Fruit fly (Drosophila melanogaster) whole organism, wandering third instar larva: ENCODE measurements around the gene Hasp.
A peak's percentile ranks its signal among the peaks of the same experiment; 100 is the strongest.

ENCODE experiments used
- Abd-B ChIP-seq: fragments of >200 bp; optimal IDR thresholded peaks from 2 replicates; lab custom pipeline; 2017; ENCODE audit warnings: missing biosample characterization, missing genetic modification characterization
- br ChIP-seq: fragments of 200-800 bp; sonication (Bioruptor generic); optimal IDR thresholded peaks from 2 replicates; lab custom pipeline; 2016; ENCODE audit warnings: missing biosample characterization, missing genetic modification characterization
- dsf ChIP-seq: sonication (Bioruptor generic); optimal IDR thresholded peaks from 2 replicates; lab custom pipeline; 2016; ENCODE audit warnings: missing biosample characterization, missing genetic modification characterization, borderline replicate concordance
- ey ChIP-seq: fragments of 200-800 bp; sonication (Bioruptor generic); optimal IDR thresholded peaks from 2 replicates; lab custom pipeline; 2016; ENCODE audit warnings: missing biosample characterization, missing genetic modification characterization
- psq ChIP-seq: fragments of 200-800 bp; sonication (Bioruptor generic); optimal IDR thresholded peaks from 3 replicates; lab custom pipeline; 2017; ENCODE audit warnings: missing biosample characterization, mild to moderate bottlenecking, missing genetic modification characterization, moderate library complexity
- rgr ChIP-seq: fragments of 200-800 bp; sonication (Bioruptor generic); optimal IDR thresholded peaks from 3 replicates; lab custom pipeline; 2016; ENCODE audit warnings: missing biosample characterization, mild to moderate bottlenecking, missing genetic modification characterization

DNA sequence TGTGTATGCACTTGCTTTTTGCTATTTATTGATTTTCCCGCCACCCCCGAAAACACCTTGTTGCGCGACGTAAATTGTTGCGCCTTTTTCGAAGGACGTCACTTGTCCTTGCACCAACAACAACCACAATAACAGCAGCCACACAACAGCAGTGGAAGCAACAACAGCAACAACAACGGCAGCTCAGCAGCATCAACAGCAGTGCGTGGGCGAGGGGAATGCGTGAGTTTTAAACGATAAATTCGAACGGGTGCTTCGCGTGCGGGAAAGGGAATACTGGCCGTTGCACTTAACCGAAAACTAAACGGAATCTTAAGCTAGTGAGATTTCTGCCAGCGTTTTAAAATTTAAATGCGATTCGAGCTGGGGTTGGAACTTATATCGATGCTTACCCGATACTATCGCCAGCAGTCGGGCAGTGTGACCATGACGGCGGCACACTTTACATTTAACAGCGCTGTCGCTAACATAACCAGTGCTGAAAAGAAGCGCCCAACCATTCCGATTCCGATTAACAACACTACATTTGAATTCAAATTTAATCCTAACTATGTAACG, 8.6 kb downstream of the Hasp start, which contains the start of gene cyst:
- no peak for TF ChIP-seq psq (GFP tag; lab: Kevin White, UChicago)
- no peak for TF ChIP-seq dsf (GFP tag; lab: Kevin White, UChicago)
- peak; percentile 57 for TF ChIP-seq rgr (GFP tag; lab: Kevin White, UChicago)
- TF ChIP-seq br (GFP tag; lab: Kevin White, UChicago) = peak; percentile 42
- no peak for TF ChIP-seq Abd-B (GFP tag; lab: Kevin White, UChicago)
- peak; percentile 42 for TF ChIP-seq ey (GFP tag; lab: Kevin White, UChicago)
